Worm (Caenorhabditis elegans) whole organism, young adult: ENCODE measurements around the gene clec-180.

Experiments used
- K11D2.4 ChIP-seq: fragments of 200-800 bp; sonication (Bioruptor generic); IDR thresholded peaks from 2 replicates; pipeline ENCODE4 v1.3.6; 2022; ENCODE audit warnings: missing genetic modification reagents, missing genetic modification characterization, missing compliant biosample characterization
- ama-1 ChIP-seq, 3 experiments: fragments of 150-350 bp in 1 of 3; sonication (generic microtip) in 2 of 3; optimal IDR thresholded peaks; 2 replicates each; lab custom pipeline; 2014 to 2018; ENCODE audit warnings: missing biosample characterization in 2 of 3, missing genetic modification characterization in 2 of 3, missing genetic modification reagents in 2 of 3

- TF ChIP-seq K11D2.4 (GFP tag; lab: Robert Waterston, UW) (no peak), ama-1 (optimal IDR thresholded peaks at IDR 0.05; lab: Kevin White, UChicago) (no peak), ama-1 (GFP tag; optimal IDR thresholded peaks at IDR 0.05; lab: Kevin White, UChicago) (no peak)
These were observed 44.9 kb upstream of the clec-180 start for ce11 chrIV:7523744-7524143.
